Worm (Caenorhabditis elegans) whole organism, L4 larva: ENCODE results near the gene ivns-1.

Experiments
- duxl-1 ChIP-seq: sonication (generic microtip); optimal IDR thresholded peaks from 2 replicates; lab custom pipeline; 2016; ENCODE audit warnings: mild to moderate bottlenecking, missing genetic modification characterization, moderate library complexity, missing compliant biosample characterization; ENCODE audit not compliant: poor library complexity
- egl-27 ChIP-seq: sonication (generic microtip); optimal IDR thresholded peaks from 3 replicates; lab custom pipeline; 2017; ENCODE audit warnings: missing biosample characterization, missing genetic modification reagents, missing genetic modification characterization
- jun-1 ChIP-seq: fragments of 150-350 bp; optimal IDR thresholded peaks from 2 replicates; lab custom pipeline; 2014; ENCODE audit warnings: missing biosample characterization, missing genetic modification reagents, missing genetic modification characterization
- nhr-28 ChIP-seq: fragments of 150-350 bp; optimal IDR thresholded peaks from 2 replicates; lab custom pipeline; 2014; ENCODE audit warnings: missing biosample characterization, missing genetic modification characterization
- pqm-1 ChIP-seq: sonication (generic microtip); optimal IDR thresholded peaks from 2 replicates; lab custom pipeline; 2017; ENCODE audit warnings: missing biosample characterization, missing genetic modification characterization
- zip-11 ChIP-seq: fragments of 200-800 bp; sonication (Bioruptor generic); IDR thresholded peaks from 2 replicates; pipeline ENCODE4 v1.3.6; 2022; ENCODE audit warnings: missing genetic modification characterization, missing compliant biosample characterization

DNA sequence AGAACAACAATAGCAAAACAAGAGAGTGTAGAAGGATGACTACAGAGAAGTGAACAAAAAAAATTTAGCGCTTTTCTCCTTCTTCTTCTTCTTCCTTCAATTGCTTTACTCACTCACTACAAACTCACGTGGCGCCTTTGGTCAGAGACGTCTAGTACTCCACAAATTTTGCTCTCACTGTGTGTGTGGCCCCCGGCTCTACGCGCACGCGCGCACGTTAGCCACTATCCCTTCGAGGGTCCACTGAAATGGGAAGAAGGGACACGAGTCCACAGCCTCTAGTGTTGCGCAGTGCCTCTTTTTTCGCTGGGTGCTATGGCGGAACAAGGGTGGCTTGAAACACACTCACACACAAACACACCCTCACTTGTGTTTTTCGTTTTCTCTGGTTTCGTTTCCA is 4.9 kb downstream of the ivns-1 start:
- TF ChIP-seq nhr-28 (tag; lab: Kevin White, UChicago) = no peak
- no peak for TF ChIP-seq duxl-1
- no peak for TF ChIP-seq jun-1
- TF ChIP-seq zip-11 (GFP tag; lab: Robert Waterston, UW) = no peak
- no peak for TF ChIP-seq egl-27 (tag; lab: Kevin White, UChicago)
- no peak for TF ChIP-seq pqm-1 (tag; lab: Kevin White, UChicago)
